Worm (Caenorhabditis elegans): ENCODE data around the gene ZC190.8.

ce11 chrV:8650365-8650764 is 37.2 kb downstream of the ZC190.8 start:
- TF ChIP-seq ceh-82 (tag; optimal IDR thresholded peaks at IDR 0.05): no peak
- TF ChIP-seq nhr-11 (tag; optimal IDR thresholded peaks at IDR 0.05): no peak
- no peak for TF ChIP-seq fkh-4 (tag; optimal IDR thresholded peaks at IDR 0.05; ENCODE audit: borderline replicate concordance)
- TF ChIP-seq ama-1 (optimal IDR thresholded peaks at IDR 0.05): no peak
- no peak for TF ChIP-seq pqm-1 (tag; optimal IDR thresholded peaks at IDR 0.05)
- no peak for TF ChIP-seq egl-27 (tag; optimal IDR thresholded peaks at IDR 0.05)
- no peak for TF ChIP-seq nhr-28 (tag; optimal IDR thresholded peaks at IDR 0.05)
- TF ChIP-seq lin-35 (GFP tag; optimal IDR thresholded peaks at IDR 0.05): no peak
- no peak for TF ChIP-seq mdl-1 (tag; optimal IDR thresholded peaks at IDR 0.05)
- no peak for TF ChIP-seq zag-1 (tag; optimal IDR thresholded peaks at IDR 0.05)
- TF ChIP-seq hlh-17 (GFP tag; optimal IDR thresholded peaks at IDR 0.05; ENCODE audit: borderline replicate concordance): no peak
- no peak for TF ChIP-seq ceh-8 (GFP tag; optimal IDR thresholded peaks at IDR 0.05)

Measured in whole organism, L1 larva.